Worm (Caenorhabditis elegans) whole organism, L4 larva: ENCODE results near the gene nmat-1.

ENCODE experiments used
- F26F4.8 ChIP-seq: fragments of 200-800 bp; sonication (Bioruptor generic); conservative IDR thresholded peaks from 2 replicates; pipeline ENCODE4 v1.3.6; 2022; ENCODE audit warnings: missing genetic modification characterization, missing compliant biosample characterization
- Y105C5A.15 ChIP-seq: fragments of 200-800 bp; sonication (Bioruptor generic); IDR thresholded peaks from 2 replicates; pipeline ENCODE4 v1.3.6; 2022; ENCODE audit warnings: missing genetic modification characterization, missing compliant biosample characterization
- Y75B8A.6 ChIP-seq: fragments of 200-800 bp; sonication (Bioruptor generic); IDR thresholded peaks from 2 replicates; pipeline ENCODE4 v1.3.6; 2022; ENCODE audit warnings: missing genetic modification reagents, missing genetic modification characterization, missing compliant biosample characterization
- aha-1 ChIP-seq: fragments of 150-350 bp; peaks from one replicate; lab custom pipeline; 2014; ENCODE audit warnings: missing biosample characterization, missing genetic modification characterization
- ceh-20 ChIP-seq: fragments of 200-800 bp; sonication (Bioruptor generic); IDR thresholded peaks from 2 replicates; pipeline ENCODE4 v1.3.6; 2022; ENCODE audit warnings: missing genetic modification reagents, missing genetic modification characterization, missing compliant biosample characterization
- ceh-44 ChIP-seq: fragments of 200-800 bp; sonication (Bioruptor generic); IDR thresholded peaks from 2 replicates; pipeline ENCODE4 v1.3.6; 2022; ENCODE audit warnings: missing genetic modification reagents, missing genetic modification characterization, missing compliant biosample characterization
- ceh-82 ChIP-seq: sonication (generic microtip); optimal IDR thresholded peaks from 2 replicates; lab custom pipeline; 2017; ENCODE audit warnings: missing biosample characterization, missing genetic modification characterization
- ctbp-1 ChIP-seq: fragments of 200-800 bp; sonication (Bioruptor generic); IDR thresholded peaks from 2 replicates; pipeline ENCODE4 v1.3.6; 2022; ENCODE audit warnings: missing genetic modification reagents, missing genetic modification characterization, missing compliant biosample characterization
- daf-16 ChIP-seq, 3 experiments: sonication (generic microtip); optimal IDR thresholded peaks; 2 replicates each; lab custom pipeline; 2016 to 2017; ENCODE audit warnings: missing genetic modification characterization in 3 of 3, missing genetic modification reagents in 3 of 3, mild to moderate bottlenecking in 2 of 3, missing compliant biosample characterization in 2 of 3, missing biosample characterization in 1 of 3, moderate library complexity in 1 of 3
- daf-19 ChIP-seq: fragments of 200-800 bp; sonication (Bioruptor generic); conservative IDR thresholded peaks from 2 replicates; pipeline ENCODE4 v1.3.6; 2022; ENCODE audit warnings: missing genetic modification characterization, missing compliant biosample characterization
- dve-1 ChIP-seq: sonication (generic microtip); optimal IDR thresholded peaks from 2 replicates; lab custom pipeline; 2017; ENCODE audit warnings: antibody characterized with exemption, mild to moderate bottlenecking, missing genetic modification characterization, missing compliant biosample characterization; ENCODE audit not compliant: insufficient read depth
- egl-27 ChIP-seq: sonication (generic microtip); optimal IDR thresholded peaks from 3 replicates; lab custom pipeline; 2017; ENCODE audit warnings: missing biosample characterization, missing genetic modification reagents, missing genetic modification characterization
- fos-1 ChIP-seq: fragments of 150-350 bp; optimal IDR thresholded peaks from 2 replicates; lab custom pipeline; 2014; ENCODE audit warnings: missing biosample characterization, missing genetic modification characterization
- hlh-11 ChIP-seq: fragments of 200-800 bp; sonication (Bioruptor generic); optimal IDR thresholded peaks from 2 replicates; lab custom pipeline; 2018; ENCODE audit warnings: mild to moderate bottlenecking, missing genetic modification characterization, missing compliant biosample characterization
- jun-1 ChIP-seq: fragments of 150-350 bp; optimal IDR thresholded peaks from 2 replicates; lab custom pipeline; 2014; ENCODE audit warnings: missing biosample characterization, missing genetic modification reagents, missing genetic modification characterization
- lim-7 ChIP-seq: fragments of 200-800 bp; sonication (Bioruptor generic); IDR thresholded peaks from 2 replicates; pipeline ENCODE4 v1.3.6; 2022; ENCODE audit warnings: missing genetic modification characterization, missing compliant biosample characterization
- lin-1 ChIP-seq: fragments of 200-800 bp; sonication (Bioruptor generic); IDR thresholded peaks from 2 replicates; pipeline ENCODE4 v1.3.6; 2022; ENCODE audit warnings: missing genetic modification reagents, missing genetic modification characterization, missing compliant biosample characterization
- lin-13 ChIP-seq: fragments of 150-350 bp; optimal IDR thresholded peaks from 2 replicates; lab custom pipeline; 2014; ENCODE audit warnings: missing biosample characterization, missing genetic modification reagents, missing genetic modification characterization
- lir-3 ChIP-seq: sonication (generic microtip); optimal IDR thresholded peaks from 2 replicates; lab custom pipeline; 2016; ENCODE audit warnings: mild to moderate bottlenecking, missing genetic modification characterization, missing compliant biosample characterization
- mep-1 ChIP-seq: fragments of 150-350 bp; sonication (generic microtip); optimal IDR thresholded peaks from 3 replicates; lab custom pipeline; 2014; ENCODE audit warnings: missing biosample characterization, missing genetic modification characterization
- nhr-237 ChIP-seq: sonication (generic microtip); optimal IDR thresholded peaks from 2 replicates; lab custom pipeline; 2017; ENCODE audit warnings: missing biosample characterization, missing genetic modification characterization
- nhr-25 ChIP-seq: sonication (generic microtip); optimal IDR thresholded peaks from 2 replicates; lab custom pipeline; 2017; ENCODE audit warnings: missing genetic modification characterization, mild to moderate bottlenecking, missing compliant biosample characterization, antibody characterized with exemption, moderate library complexity, borderline replicate concordance; ENCODE audit not compliant: insufficient read depth
- nhr-28 ChIP-seq: fragments of 150-350 bp; optimal IDR thresholded peaks from 2 replicates; lab custom pipeline; 2014; ENCODE audit warnings: missing biosample characterization, missing genetic modification characterization
- nhr-42 ChIP-seq: fragments of 200-800 bp; sonication (Bioruptor generic); IDR thresholded peaks from 2 replicates; pipeline ENCODE4 v1.3.6; 2022; ENCODE audit warnings: missing genetic modification characterization, missing compliant biosample characterization
- nhr-48 ChIP-seq: sonication (generic microtip); optimal IDR thresholded peaks from 2 replicates; lab custom pipeline; 2016; ENCODE audit warnings: mild to moderate bottlenecking, missing genetic modification characterization, missing compliant biosample characterization
- nhr-6 ChIP-seq: fragments of 150-350 bp; optimal IDR thresholded peaks from 2 replicates; lab custom pipeline; 2014; ENCODE audit warnings: missing biosample characterization, missing genetic modification characterization
- nhr-76 ChIP-seq: fragments of 150-350 bp; optimal IDR thresholded peaks from 2 replicates; lab custom pipeline; 2014; ENCODE audit warnings: missing biosample characterization, missing genetic modification characterization
- php-3 ChIP-seq: fragments of 200-800 bp; sonication (Bioruptor generic); IDR thresholded peaks from 2 replicates; pipeline ENCODE4 v1.3.6; 2022; ENCODE audit warnings: missing genetic modification reagents, missing genetic modification characterization, missing compliant biosample characterization
- pqm-1 ChIP-seq: sonication (generic microtip); optimal IDR thresholded peaks from 2 replicates; lab custom pipeline; 2017; ENCODE audit warnings: missing biosample characterization, missing genetic modification characterization
- rbr-2 ChIP-seq: sonication (generic microtip); optimal IDR thresholded peaks from 2 replicates; lab custom pipeline; 2016; ENCODE audit warnings: missing genotype, missing genetic modification characterization, missing compliant biosample characterization
- saeg-2 ChIP-seq: fragments of 200-800 bp; sonication (Bioruptor generic); IDR thresholded peaks from 2 replicates; pipeline ENCODE4 v1.3.6; 2022; ENCODE audit warnings: missing genetic modification reagents, missing genetic modification characterization, missing compliant biosample characterization
- sdz-12 ChIP-seq: fragments of 200-800 bp; sonication (Bioruptor generic); optimal IDR thresholded peaks from 2 replicates; lab custom pipeline; 2018; ENCODE audit warnings: mild to moderate bottlenecking, missing genetic modification characterization, missing compliant biosample characterization
- snpc-4 ChIP-seq: fragments of 150-350 bp; optimal IDR thresholded peaks from 2 replicates; lab custom pipeline; 2014; ENCODE audit warnings: missing biosample characterization, missing genetic modification characterization
- spr-3 ChIP-seq: fragments of 200-800 bp; sonication (Bioruptor generic); optimal IDR thresholded peaks from 2 replicates; lab custom pipeline; 2018; ENCODE audit warnings: mild to moderate bottlenecking, missing genetic modification characterization, missing compliant biosample characterization
- tra-1 ChIP-seq: fragments of 200-800 bp; sonication (Bioruptor generic); IDR thresholded peaks from 2 replicates; pipeline ENCODE4 v1.3.6; 2022; ENCODE audit warnings: missing genetic modification reagents, missing genetic modification characterization, missing compliant biosample characterization
- unc-130 ChIP-seq: sonication (generic microtip); optimal IDR thresholded peaks from 2 replicates; lab custom pipeline; 2016; ENCODE audit warnings: missing genetic modification reagents, missing genetic modification characterization, missing compliant biosample characterization
- unc-39 ChIP-seq: sonication (generic microtip); optimal IDR thresholded peaks from 2 replicates; lab custom pipeline; 2017; ENCODE audit warnings: missing biosample characterization, missing genetic modification characterization
- zfp-2 ChIP-seq: sonication (generic microtip); optimal IDR thresholded peaks from 2 replicates; lab custom pipeline; 2016; ENCODE audit warnings: mild to moderate bottlenecking, missing genetic modification characterization, missing compliant biosample characterization
- zip-11 ChIP-seq: fragments of 200-800 bp; sonication (Bioruptor generic); IDR thresholded peaks from 2 replicates; pipeline ENCODE4 v1.3.6; 2022; ENCODE audit warnings: missing genetic modification characterization, missing compliant biosample characterization
- zip-2 ChIP-seq: fragments of 150-350 bp; optimal IDR thresholded peaks from 2 replicates; lab custom pipeline; 2014; ENCODE audit warnings: missing biosample characterization, missing genetic modification characterization
- ztf-11 ChIP-seq: fragments of 150-350 bp; optimal IDR thresholded peaks from 2 replicates; lab custom pipeline; 2014; ENCODE audit warnings: missing biosample characterization, missing genetic modification characterization

Gene nmat-1

DNA sequence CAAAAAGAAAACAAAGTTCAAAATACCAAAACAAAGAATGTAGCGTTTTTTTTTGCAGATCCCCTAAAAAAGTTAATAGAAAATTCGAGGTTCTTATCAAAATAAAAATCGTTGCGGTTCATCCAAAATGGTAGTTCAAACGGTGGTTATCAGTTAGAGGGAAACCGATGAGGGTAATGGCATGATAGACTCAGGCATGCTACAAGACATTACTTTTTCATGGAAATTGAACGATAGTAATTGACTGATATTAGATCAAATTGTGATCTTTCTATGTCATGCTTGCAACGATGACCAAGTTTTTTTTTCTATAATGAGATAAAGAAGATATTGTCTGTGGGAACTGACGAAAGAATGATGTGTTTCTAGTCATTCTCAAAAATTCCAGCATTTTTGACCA lies 53.3 kb downstream of the nmat-1 start (continued):
- TF ChIP-seq ztf-11 (tag; lab: Kevin White, UChicago) = no peak
- no peak for TF ChIP-seq Y105C5A.15 (GFP tag; lab: Robert Waterston, UW)
- no peak for TF ChIP-seq daf-19 (GFP tag; lab: Robert Waterston, UW)
- peak; percentile 7 for TF ChIP-seq mep-1 (tag; lab: Kevin White, UChicago)
- TF ChIP-seq rbr-2 (tag; lab: Kevin White, UChicago) = no peak
- TF ChIP-seq ceh-82 (tag; lab: Kevin White, UChicago) = no peak
- no peak for TF ChIP-seq Y75B8A.6
- TF ChIP-seq pqm-1 (tag; lab: Kevin White, UChicago) = peak; percentile 91
- TF ChIP-seq nhr-237 (tag; lab: Kevin White, UChicago) = no peak
- no peak for TF ChIP-seq nhr-42 (GFP tag; lab: Robert Waterston, UW)
- peak; percentile 40 for TF ChIP-seq aha-1 (tag; lab: Kevin White, UChicago)
- TF ChIP-seq unc-39 (tag; lab: Kevin White, UChicago) = no peak
- no peak for TF ChIP-seq zfp-2 (tag; lab: Kevin White, UChicago)
- no peak for TF ChIP-seq lin-13 (GFP tag; lab: Kevin White, UChicago)
- TF ChIP-seq spr-3 = no peak
- no peak for TF ChIP-seq lim-7
- no peak for TF ChIP-seq unc-130 (GFP tag; lab: Kevin White, UChicago)
- TF ChIP-seq nhr-25 (tag; lab: Kevin White, UChicago) = no peak
- TF ChIP-seq nhr-6 = no peak
- TF ChIP-seq zip-11 (GFP tag; lab: Robert Waterston, UW) = no peak
- no peak for TF ChIP-seq lir-3 (tag; lab: Kevin White, UChicago)
- no peak for TF ChIP-seq fos-1 (tag; lab: Kevin White, UChicago)
- TF ChIP-seq ceh-44 (GFP tag; lab: Robert Waterston, UW) = no peak
- no peak for TF ChIP-seq zip-2 (tag; lab: Kevin White, UChicago)
- no peak for TF ChIP-seq lin-1
- TF ChIP-seq nhr-48 (tag; lab: Kevin White, UChicago) = peak; percentile 50
- peak; percentile 95 for TF ChIP-seq nhr-28 (tag; lab: Kevin White, UChicago)
- TF ChIP-seq sdz-12 = no peak
- TF ChIP-seq tra-1 (GFP tag; lab: Robert Waterston, UW) = peak; percentile 90
- no peak for TF ChIP-seq egl-27 (tag; lab: Kevin White, UChicago)
- TF ChIP-seq ctbp-1 (GFP tag; lab: Robert Waterston, UW) = no peak
- no peak for TF ChIP-seq daf-16 (GFP tag; optimal IDR thresholded peaks at IDR 0.05; lab: Kevin White, UChicago)
- peak; percentile 76 for TF ChIP-seq daf-16 (tag; optimal IDR thresholded peaks at IDR 0.05; lab: Kevin White, UChicago)
- peak; percentile 78 for TF ChIP-seq hlh-11 (tag; lab: Kevin White, UChicago)
- TF ChIP-seq jun-1 = no peak
- TF ChIP-seq nhr-76 = no peak
- peak; percentile 75 for TF ChIP-seq dve-1 (tag; lab: Kevin White, UChicago)
- no peak for TF ChIP-seq saeg-2 (GFP tag; lab: Robert Waterston, UW)
- TF ChIP-seq ceh-20 (GFP tag; lab: Robert Waterston, UW) = 0 out of 2 replicates have a peak, but pooled peaks have one; percentile 16
- peak; percentile 81 for TF ChIP-seq php-3
- no peak for TF ChIP-seq snpc-4 (tag; lab: Kevin White, UChicago)
- no peak for TF ChIP-seq F26F4.8 (GFP tag; lab: Robert Waterston, UW)
- TF ChIP-seq, all 104 proteins: peak for 17
